Fruit fly (Drosophila melanogaster): ENCODE measurements around the gene CG13310.

CG13310 gene

dm6 chr3L:8772998-8773684 is 27.2 kb downstream of the CG13310 start (continued):
- peak; percentile 55 for TF ChIP-seq tin (GFP tag; optimal IDR thresholded peaks at IDR 0.05)
- TF ChIP-seq aop (GFP tag; IDR thresholded peaks at IDR 0.05) = no peak
- TF ChIP-seq lbe (GFP tag; optimal IDR thresholded peaks at IDR 0.05) = no peak
- no peak for TF ChIP-seq ftz-f1 (GFP tag; optimal IDR thresholded peaks at IDR 0.05)
- no peak for TF ChIP-seq cg (GFP tag; optimal IDR thresholded peaks at IDR 0.05)
- TF ChIP-seq crol (GFP tag; IDR thresholded peaks at IDR 0.05) = no peak
- TF ChIP-seq CG3995 (GFP tag; optimal IDR thresholded peaks at IDR 0.05) = no peak
- no peak for TF ChIP-seq CTCF (GFP tag; optimal IDR thresholded peaks at IDR 0.05)
- peak; percentile 53 for TF ChIP-seq CG3407 (GFP tag; optimal IDR thresholded peaks at IDR 0.05)
- peak; percentile 6 for TF ChIP-seq CG12299 (tag; optimal IDR thresholded peaks at IDR 0.05)
- TF ChIP-seq esg (GFP tag; conservative IDR thresholded peaks at IDR 0.05) = peak; percentile 68
- TF ChIP-seq unpg (GFP tag; optimal IDR thresholded peaks at IDR 0.05) = peak; percentile 83
- TF ChIP-seq zf30C (GFP tag; optimal IDR thresholded peaks at IDR 0.05) = no peak
- peak; percentile 63 for TF ChIP-seq CG11723 (GFP tag; optimal IDR thresholded peaks at IDR 0.05)
- TF ChIP-seq NC2α (GFP tag; optimal IDR thresholded peaks at IDR 0.05) = peak; percentile 20
- peak; percentile 41 for TF ChIP-seq CG16815 (GFP tag; optimal IDR thresholded peaks at IDR 0.05)
- TF ChIP-seq chinmo (GFP tag; IDR thresholded peaks at IDR 0.05; ENCODE audit: partially characterized antibody) = no peak
- peak; percentile 83 for TF ChIP-seq CG15269 (tag; optimal IDR thresholded peaks at IDR 0.05)
- peak in 1 of 3 experiments; percentile 87 for TF ChIP-seq lola (GFP tag; optimal IDR thresholded peaks at IDR 0.05)
- peak; percentile 83 for TF ChIP-seq CG15601 (tag; optimal IDR thresholded peaks at IDR 0.05)
- no peak for TF ChIP-seq bbx (GFP tag; IDR thresholded peaks at IDR 0.05; ENCODE audit: partially characterized antibody)
- TF ChIP-seq pros (GFP tag; optimal IDR thresholded peaks at IDR 0.05) = no peak
- no peak for TF ChIP-seq CG17912 (GFP tag; optimal IDR thresholded peaks at IDR 0.05)
- TF ChIP-seq B-H2 (GFP tag; optimal IDR thresholded peaks at IDR 0.05) = no peak
- peak; percentile 63 for TF ChIP-seq Med (GFP tag)
- peak; percentile 41 for TF ChIP-seq CG5245 (GFP tag; optimal IDR thresholded peaks at IDR 0.05)
- no peak for TF ChIP-seq grn (GFP tag; optimal IDR thresholded peaks at IDR 0.05)
- peak; percentile 51 for TF ChIP-seq CG3847 (GFP tag; IDR thresholded peaks at IDR 0.05)
- peak in 1 of 2 experiments; percentile 73 for TF ChIP-seq Hr78 (GFP tag; optimal IDR thresholded peaks at IDR 0.05)
- TF ChIP-seq CG1529 (GFP tag; optimal IDR thresholded peaks at IDR 0.05) = peak; percentile 76
- peak; percentile 85 for TF ChIP-seq CG10979 (tag; optimal IDR thresholded peaks at IDR 0.05)
- TF ChIP-seq CG31365 (tag; optimal IDR thresholded peaks at IDR 0.05) = no peak
- TF ChIP-seq gsb (GFP tag; IDR thresholded peaks at IDR 0.05) = no peak
- TF ChIP-seq repo (GFP tag; optimal IDR thresholded peaks at IDR 0.05) = no peak
- TF ChIP-seq Hr39 (optimal IDR thresholded peaks at IDR 0.05) = no peak
- no peak for TF ChIP-seq GATAe (GFP tag; conservative IDR thresholded peaks at IDR 0.05)
- TF ChIP-seq mld (GFP tag; IDR thresholded peaks at IDR 0.05; ENCODE audit: partially characterized antibody) = no peak
- TF ChIP-seq CG6272 (GFP tag; IDR thresholded peaks at IDR 0.05) = peak; percentile 70
- peak; percentile 5; the same call in 1 of the 2 replicates for TF ChIP-seq Oaz (GFP tag; IDR thresholded peaks at IDR 0.05)
- TF ChIP-seq MESR4 (GFP tag; optimal IDR thresholded peaks at IDR 0.05) = no peak
- TF ChIP-seq Pdp1 (GFP tag; optimal IDR thresholded peaks at IDR 0.05) = peak; percentile 8 to 61
- no peak for TF ChIP-seq YL-1 (GFP tag; optimal IDR thresholded peaks at IDR 0.05)
- TF ChIP-seq disco-r (GFP tag; optimal IDR thresholded peaks at IDR 0.05) = no peak
- TF ChIP-seq Meics (GFP tag; optimal IDR thresholded peaks at IDR 0.05) = peak; percentile 17
- TF ChIP-seq btn (GFP tag; optimal IDR thresholded peaks at IDR 0.05) = peak; percentile 41
- TF ChIP-seq CG15073 (GFP tag; optimal IDR thresholded peaks at IDR 0.05) = no peak
- peak; percentile 40 for TF ChIP-seq CG10431 (GFP tag; optimal IDR thresholded peaks at IDR 0.05)
- no peak for TF ChIP-seq CG33213 (GFP tag; optimal IDR thresholded peaks at IDR 0.05)
- no peak for TF ChIP-seq CG8478 (optimal IDR thresholded peaks at IDR 0.05)
- peak; percentile 33 for TF ChIP-seq CG7271 (tag; optimal IDR thresholded peaks at IDR 0.05)

Measured in whole organism, embryonic.